Fruit fly (Drosophila melanogaster): ENCODE measurements around the gene CG3106.

- TF ChIP-seq dsx (GFP tag; optimal IDR thresholded peaks at IDR 0.05; ENCODE audit: poor library complexity, severe bottlenecking) (no peak), fkh (GFP tag; optimal IDR thresholded peaks at IDR 0.05) (no peak), Blimp-1 (GFP tag; optimal IDR thresholded peaks at IDR 0.05) (no peak), CG6854 (GFP tag; optimal IDR thresholded peaks at IDR 0.05) (no peak)
Observed at dm6 chrX:9674912-9675311, 12.2 kb upstream of the CG3106 start.
